Worm (Caenorhabditis elegans) whole organism, midembryonic: ENCODE measurements around the gene ZK1127.13.

Source experiments
- T22C8.4 ChIP-seq: fragments of 200-800 bp; sonication (Bioruptor generic); IDR thresholded peaks from 2 replicates; pipeline ENCODE4 v1.3.6; 2022; ENCODE audit warnings: missing genetic modification characterization, missing compliant biosample characterization
- flt-1 ChIP-seq: fragments of 200-800 bp; sonication (Bioruptor generic); IDR thresholded peaks from 2 replicates; pipeline ENCODE4 v1.3.6; 2022; ENCODE audit warnings: missing genetic modification characterization, missing compliant biosample characterization
- med-1 ChIP-seq: sonication (generic microtip); optimal IDR thresholded peaks from 2 replicates; lab custom pipeline; 2017; ENCODE audit warnings: missing genetic modification characterization, mild to moderate bottlenecking, missing compliant biosample characterization, antibody characterized with exemption, missing genetic modification reagents; ENCODE audit not compliant: insufficient read depth
- ztf-29 ChIP-seq: fragments of 200-800 bp; sonication (Bioruptor generic); IDR thresholded peaks from 2 replicates; pipeline ENCODE4 v1.3.6; 2022; ENCODE audit warnings: missing genetic modification reagents, missing genetic modification characterization, missing compliant biosample characterization

DNA sequence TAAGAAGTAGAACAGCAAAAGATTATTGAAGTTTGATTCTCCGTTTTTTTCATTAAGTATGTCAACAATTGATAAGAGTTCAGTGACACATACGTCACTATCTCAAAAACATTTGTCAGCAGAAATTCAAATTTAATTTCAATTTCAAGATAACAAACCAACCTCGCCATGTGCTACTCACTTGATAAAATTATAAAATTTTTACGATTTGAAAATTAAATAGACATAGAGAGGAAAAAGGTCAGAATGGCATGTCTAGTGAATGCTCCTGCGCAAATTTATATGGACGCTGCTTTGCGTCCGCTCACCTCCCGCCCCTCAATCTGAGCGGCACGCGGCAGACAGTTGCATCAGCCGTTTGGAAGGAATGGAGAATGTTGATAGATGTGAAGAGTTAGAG, 7.1 kb downstream of the ZK1127.13 start:
- no peak for TF ChIP-seq flt-1 (GFP tag; lab: Robert Waterston, UW)
- no peak for TF ChIP-seq T22C8.4 (GFP tag; lab: Robert Waterston, UW)
- TF ChIP-seq med-1 (GFP tag; lab: Kevin White, UChicago), result no peak
- TF ChIP-seq ztf-29, result no peak
